Fruit fly (Drosophila melanogaster) whole organism, embryonic: ENCODE data around the gene Cpr11B.
A peak's percentile ranks its signal among the peaks of the same experiment; 100 is the strongest.

Source experiments
- Antp ChIP-seq: fragments of 200-800 bp; sonication (Bioruptor generic); optimal IDR thresholded peaks from 3 replicates; lab custom pipeline; 2016; ENCODE audit warnings: missing biosample characterization, missing genetic modification characterization
- B-H2 ChIP-seq: fragments of 200-800 bp; sonication (Bioruptor generic); optimal IDR thresholded peaks from 2 replicates; lab custom pipeline; 2018; ENCODE audit warnings: missing biosample characterization, mild to moderate bottlenecking, missing genetic modification characterization
- C15 ChIP-seq: fragments of 200-800 bp; sonication (Bioruptor generic); IDR thresholded peaks from 3 replicates; pipeline ENCODE4 v1.3.6; 2022; ENCODE audit warnings: missing biosample characterization, missing genetic modification characterization
- CG1024 ChIP-seq: fragments of 200-800 bp; sonication (Bioruptor generic); IDR thresholded peaks from 2 replicates; pipeline ENCODE4 v1.3.6; 2022; ENCODE audit warnings: missing biosample characterization, missing genetic modification characterization
- CG10267 ChIP-seq: fragments of 200-800 bp; sonication (Bioruptor generic); optimal IDR thresholded peaks from 2 replicates; lab custom pipeline; 2018; ENCODE audit warnings: missing biosample characterization, mild to moderate bottlenecking, missing genetic modification characterization, moderate library complexity
- CG11456 ChIP-seq: fragments of 200-800 bp; sonication (Bioruptor generic); IDR thresholded peaks from 3 replicates; pipeline ENCODE4 v1.3.6; 2022; ENCODE audit warnings: missing biosample characterization, missing genetic modification characterization
- CG12659 ChIP-seq: fragments of 200-800 bp; sonication (Bioruptor generic); optimal IDR thresholded peaks from 3 replicates; lab custom pipeline; 2017; ENCODE audit warnings: mild to moderate bottlenecking, missing biosample characterization, missing genetic modification reagents, missing genetic modification characterization
- CG12942 ChIP-seq: fragments of 200-800 bp; sonication (Bioruptor generic); optimal IDR thresholded peaks from 3 replicates; lab custom pipeline; 2016; ENCODE audit warnings: missing biosample characterization, missing genetic modification characterization
- CG13624 ChIP-seq: fragments of 200-800 bp; sonication (Bioruptor generic); optimal IDR thresholded peaks from 2 replicates; lab custom pipeline; 2016; ENCODE audit warnings: missing biosample characterization, missing genetic modification characterization
- CG14050 ChIP-seq: fragments of 200-800 bp; sonication (Bioruptor generic); IDR thresholded peaks from 3 replicates; pipeline ENCODE4 v1.3.6; 2022; ENCODE audit warnings: missing biosample characterization, missing genetic modification characterization
- CG17361 ChIP-seq: fragments of 200-800 bp; sonication (Bioruptor generic); IDR thresholded peaks from 3 replicates; pipeline ENCODE4 v1.3.6; 2022; ENCODE audit warnings: missing biosample characterization, missing genetic modification characterization
- CG17385 ChIP-seq: fragments of 200-800 bp; sonication (Bioruptor generic); optimal IDR thresholded peaks from 3 replicates; lab custom pipeline; 2018; ENCODE audit warnings: missing biosample characterization, mild to moderate bottlenecking, missing genetic modification characterization
- CG2889 ChIP-seq: fragments of 200-800 bp; sonication (Bioruptor generic); IDR thresholded peaks from 3 replicates; pipeline ENCODE4 v1.3.6; 2022; ENCODE audit warnings: missing biosample characterization, missing genetic modification characterization
- CG3281 ChIP-seq: fragments of 200-800 bp; sonication (Bioruptor generic); optimal IDR thresholded peaks from 3 replicates; lab custom pipeline; 2017; ENCODE audit warnings: missing biosample characterization, mild to moderate bottlenecking, missing genetic modification characterization
- CG3726 ChIP-seq: fragments of 200-800 bp; sonication (Bioruptor generic); IDR thresholded peaks from 3 replicates; pipeline ENCODE4, ENCODE4 v1.3.6; 2022; ENCODE audit warnings: missing biosample characterization, missing genetic modification characterization
- CG3838 ChIP-seq: fragments of 200-800 bp; sonication (Bioruptor generic); optimal IDR thresholded peaks from 3 replicates; lab custom pipeline; 2016; ENCODE audit warnings: missing biosample characterization, missing genetic modification characterization
- CG4820 ChIP-seq: fragments of 200-800 bp; sonication (Bioruptor generic); optimal IDR thresholded peaks from 3 replicates; lab custom pipeline; 2016; ENCODE audit warnings: missing biosample characterization, missing genetic modification characterization
- CG4854 ChIP-seq: fragments of 200-800 bp; sonication (Bioruptor generic); optimal IDR thresholded peaks from 2 replicates; lab custom pipeline; 2016; ENCODE audit warnings: missing biosample characterization, missing genetic modification characterization, inconsistent platforms
- CG6175 ChIP-seq: fragments of 200-800 bp; sonication (Bioruptor generic); IDR thresholded peaks from 3 replicates; pipeline ENCODE4 v1.3.6; 2022; ENCODE audit warnings: missing biosample characterization, missing genetic modification characterization
- CG6654 ChIP-seq: fragments of 200-800 bp; sonication (Bioruptor generic); optimal IDR thresholded peaks from 2 replicates; lab custom pipeline; 2017; ENCODE audit warnings: missing biosample characterization, mild to moderate bottlenecking, missing genetic modification characterization
- CG7357 ChIP-seq: fragments of 200-800 bp; sonication (Bioruptor generic); IDR thresholded peaks from 3 replicates; pipeline ENCODE4 v1.3.6; 2022; ENCODE audit warnings: missing biosample characterization, missing genetic modification characterization
- CG7556 ChIP-seq: fragments of 200-800 bp; sonication (Bioruptor generic); optimal IDR thresholded peaks from 2 replicates; lab custom pipeline; 2017; ENCODE audit warnings: missing biosample characterization, mild to moderate bottlenecking, missing genetic modification characterization
- CG8924 ChIP-seq: fragments of 200-800 bp; optimal IDR thresholded peaks from 3 replicates; lab custom pipeline; 2019; ENCODE audit warnings: missing biosample characterization, mild to moderate bottlenecking, missing genetic modification characterization, moderate library complexity
- CG8944 ChIP-seq: fragments of 200-800 bp; sonication (Bioruptor generic); optimal IDR thresholded peaks from 3 replicates; lab custom pipeline; 2016; ENCODE audit warnings: missing biosample characterization, missing genetic modification characterization
- CG9727 ChIP-seq: fragments of 200-800 bp; sonication (Bioruptor generic); optimal IDR thresholded peaks from 3 replicates; lab custom pipeline; 2017; ENCODE audit warnings: missing biosample characterization, mild to moderate bottlenecking, missing genetic modification characterization
- CHES-1-like ChIP-seq: fragments of 200-800 bp; sonication (Bioruptor generic); optimal IDR thresholded peaks from 2 replicates; lab custom pipeline; 2016; ENCODE audit warnings: missing biosample characterization, missing genetic modification characterization
- CkIIα-i1 ChIP-seq: fragments of 200-800 bp; sonication (Bioruptor generic); IDR thresholded peaks from 2 replicates; pipeline ENCODE4 v1.3.6; 2022; ENCODE audit warnings: missing biosample characterization, missing genetic modification characterization
- Dek ChIP-seq: fragments of 200-800 bp; sonication (Bioruptor generic); optimal IDR thresholded peaks from 3 replicates; lab custom pipeline; 2019; ENCODE audit warnings: missing biosample characterization, mild to moderate bottlenecking, missing genetic modification characterization, moderate library complexity
- Dfd ChIP-seq, 2 experiments: fragments of >200 bp; optimal IDR thresholded peaks; 2 replicates each; lab custom pipeline; 2017; ENCODE audit warnings: missing biosample characterization in 2 of 2, missing genetic modification characterization in 2 of 2
- Gug ChIP-seq: fragments of 200-800 bp; sonication (Bioruptor generic); IDR thresholded peaks from 4 replicates; pipeline ENCODE4 v1.3.6; 2022; ENCODE audit warnings: missing biosample characterization, missing genetic modification characterization
- H15 ChIP-seq: fragments of 200-800 bp; sonication (Bioruptor generic); IDR thresholded peaks from 3 replicates; pipeline ENCODE4 v1.3.6; 2022; ENCODE audit warnings: missing biosample characterization, missing genetic modification characterization
- Jarid2 ChIP-seq: fragments of 200-800 bp; sonication (Bioruptor generic); optimal IDR thresholded peaks from 3 replicates; lab custom pipeline; 2017; ENCODE audit warnings: mild to moderate bottlenecking, missing biosample characterization, missing genetic modification reagents, missing genetic modification characterization
- Med ChIP-seq: fragments of 200-800 bp; sonication (Bioruptor generic); peaks from one replicate; lab custom pipeline; 2016; ENCODE audit warnings: missing biosample characterization, missing genetic modification characterization, mild to moderate bottlenecking, inconsistent platforms, moderate library complexity
- NC2α ChIP-seq: fragments of 200-800 bp; sonication (Bioruptor generic); optimal IDR thresholded peaks from 2 replicates; lab custom pipeline; 2016; ENCODE audit warnings: missing biosample characterization, missing genetic modification characterization
- NFAT ChIP-seq: fragments of 200-800 bp; sonication (Bioruptor generic); IDR thresholded peaks from 2 replicates; pipeline ENCODE4 v1.3.6; 2022; ENCODE audit warnings: missing biosample characterization, missing genetic modification characterization
- Stat92E ChIP-seq, 3 experiments: fragments of >200 bp in 2 of 3; fragments of 200-800 bp in 1 of 3; sonication (Bioruptor generic) in 1 of 3; optimal IDR thresholded peaks; 2 replicates each; lab custom pipeline; 2017 to 2019; ENCODE audit warnings: missing biosample characterization in 3 of 3, missing genetic modification characterization in 3 of 3, mild to moderate bottlenecking in 1 of 3, moderate library complexity in 1 of 3
- Taf1 ChIP-seq: fragments of 200-800 bp; sonication (Bioruptor generic); IDR thresholded peaks from 2 replicates; pipeline ENCODE4 v1.3.6; 2022; ENCODE audit warnings: missing biosample characterization, missing genetic modification characterization
- Xbp1 ChIP-seq: fragments of 200-800 bp; sonication (Bioruptor generic); optimal IDR thresholded peaks from 3 replicates; lab custom pipeline; 2016; ENCODE audit warnings: missing biosample characterization, mild to moderate bottlenecking, missing genetic modification characterization
- YL-1 ChIP-seq: fragments of 200-800 bp; sonication (Bioruptor generic); optimal IDR thresholded peaks from 3 replicates; lab custom pipeline; 2017; ENCODE audit warnings: missing biosample characterization, mild to moderate bottlenecking, missing genetic modification characterization
- ab ChIP-seq: fragments of 200-800 bp; sonication (Bioruptor generic); optimal IDR thresholded peaks from 2 replicates; lab custom pipeline; 2016; ENCODE audit warnings: missing biosample characterization, missing genetic modification characterization
- cg ChIP-seq: fragments of 200-800 bp; sonication (Bioruptor generic); optimal IDR thresholded peaks from 3 replicates; lab custom pipeline; 2019; ENCODE audit warnings: missing biosample characterization, mild to moderate bottlenecking, missing genetic modification characterization, moderate library complexity
- crc ChIP-seq: fragments of 200-800 bp; sonication (Bioruptor generic); optimal IDR thresholded peaks from 2 replicates; lab custom pipeline; 2016; ENCODE audit warnings: missing biosample characterization, missing genetic modification characterization
- dmrt11E ChIP-seq: fragments of 200-800 bp; sonication (Bioruptor generic); optimal IDR thresholded peaks from 3 replicates; lab custom pipeline; 2018; ENCODE audit warnings: missing biosample characterization, mild to moderate bottlenecking, missing genetic modification characterization, moderate library complexity
- ewg ChIP-seq: fragments of 200-800 bp; sonication (Bioruptor generic); optimal IDR thresholded peaks from 3 replicates; lab custom pipeline; 2017; ENCODE audit warnings: mild to moderate bottlenecking, missing biosample characterization, missing genetic modification reagents, missing genetic modification characterization
- mirr ChIP-seq: fragments of 200-800 bp; sonication (Bioruptor generic); optimal IDR thresholded peaks from 3 replicates; lab custom pipeline; 2018; ENCODE audit warnings: missing biosample characterization, mild to moderate bottlenecking, missing genetic modification characterization
- nau ChIP-seq: fragments of 200-800 bp; sonication (Bioruptor generic); optimal IDR thresholded peaks from 3 replicates; lab custom pipeline; 2017; ENCODE audit warnings: missing biosample characterization, mild to moderate bottlenecking, missing genetic modification characterization, missing genetic modification reagents
- odd ChIP-seq: fragments of 200-800 bp; sonication (Bioruptor generic); optimal IDR thresholded peaks from 2 replicates; lab custom pipeline; 2017; ENCODE audit warnings: missing biosample characterization, mild to moderate bottlenecking, missing genetic modification characterization
- pfk ChIP-seq: fragments of 200-800 bp; sonication (Bioruptor generic); optimal IDR thresholded peaks from 2 replicates; lab custom pipeline; 2018; ENCODE audit warnings: missing biosample characterization, mild to moderate bottlenecking, missing genetic modification characterization, moderate library complexity
- pros ChIP-seq: fragments of 200-800 bp; sonication (Bioruptor generic); optimal IDR thresholded peaks from 3 replicates; lab custom pipeline; 2019; ENCODE audit warnings: missing biosample characterization, mild to moderate bottlenecking, missing genetic modification characterization, moderate library complexity
- ro ChIP-seq: fragments of 200-800 bp; sonication (Bioruptor generic); IDR thresholded peaks from 2 replicates; pipeline ENCODE4 v1.3.6; 2022; ENCODE audit warnings: missing biosample characterization, missing genetic modification characterization
- unpg ChIP-seq: fragments of 200-800 bp; sonication (Bioruptor generic); optimal IDR thresholded peaks from 3 replicates; lab custom pipeline; 2018; ENCODE audit warnings: missing biosample characterization, mild to moderate bottlenecking, missing genetic modification characterization, moderate library complexity
- zfh1 ChIP-seq: fragments of 200-800 bp; sonication (Bioruptor generic); IDR thresholded peaks from 3 replicates; pipeline ENCODE4 v1.3.6; 2022; ENCODE audit warnings: missing biosample characterization, missing genetic modification characterization

Cpr11B gene

dm6 chrX:12539215-12539614 lies 13.7 kb upstream of the Cpr11B start (continued):
- TF ChIP-seq cg (GFP tag; lab: Kevin White, UChicago): no peak
- 0 out of 3 replicates have a peak, but pooled peaks have one; percentile 47 for TF ChIP-seq zfh1 (GFP tag; lab: Robert Waterston, UW)
- TF ChIP-seq CG17385 (GFP tag; lab: Kevin White, UChicago): no peak
- TF ChIP-seq mirr (GFP tag; lab: Kevin White, UChicago): no peak
- no peak for TF ChIP-seq Taf1
- no peak for TF ChIP-seq CG14050
- no peak for TF ChIP-seq Jarid2 (GFP tag; lab: Kevin White, UChicago)
- TF ChIP-seq CG6654: no peak
- TF ChIP-seq unpg (GFP tag; lab: Kevin White, UChicago): peak; percentile 20
- TF ChIP-seq crc: no peak
- TF ChIP-seq nau: no peak
- TF ChIP-seq Antp (GFP tag; lab: Kevin White, UChicago): no peak
- TF ChIP-seq YL-1 (GFP tag; lab: Kevin White, UChicago): no peak
- no peak for TF ChIP-seq Stat92E (GFP tag; optimal IDR thresholded peaks at IDR 0.05; lab: Kevin White, UChicago)
- peak; percentile 44 for TF ChIP-seq Xbp1
- TF ChIP-seq Dfd (GFP tag; optimal IDR thresholded peaks at IDR 0.05; lab: Kevin White, UChicago): no peak
- TF ChIP-seq H15: no peak
- peak; percentile 20 for TF ChIP-seq CG8924 (tag; lab: Kevin White, UChicago)
- no peak for TF ChIP-seq pfk (GFP tag; lab: Kevin White, UChicago)
- no peak for TF ChIP-seq ab (GFP tag; lab: Kevin White, UChicago)
- no peak for TF ChIP-seq CG11456 (GFP tag; lab: Robert Waterston, UW)
- TF ChIP-seq C15 (GFP tag; lab: Robert Waterston, UW): no peak
- TF ChIP-seq CG8944 (GFP tag; lab: Kevin White, UChicago): no peak
- TF ChIP-seq CG3838: no peak
- no peak for TF ChIP-seq odd (GFP tag; lab: Kevin White, UChicago)
- no peak for TF ChIP-seq dmrt11E (tag; lab: Kevin White, UChicago)
- TF ChIP-seq B-H2 (GFP tag; lab: Kevin White, UChicago): no peak
- no peak for TF ChIP-seq NFAT (GFP tag; lab: Robert Waterston, UW)
- TF ChIP-seq CG13624 (GFP tag; lab: Kevin White, UChicago): no peak
- TF ChIP-seq CG10267 (tag; lab: Kevin White, UChicago): peak; percentile 11
- no peak for TF ChIP-seq pros
- peak; percentile 60 for TF ChIP-seq Med (GFP tag; lab: Kevin White, UChicago)
- no peak for TF ChIP-seq CG6175 (GFP tag; lab: Robert Waterston, UW)
- TF ChIP-seq CkIIα-i1: no peak
- no peak for TF ChIP-seq CG2889 (GFP tag; lab: Robert Waterston, UW)
- no peak for TF ChIP-seq CG4854 (GFP tag; lab: Kevin White, UChicago)
- TF ChIP-seq Gug (GFP tag; lab: Robert Waterston, UW): no peak; the same call in 3 of the 4 replicates
- TF ChIP-seq CG12659 (GFP tag; lab: Kevin White, UChicago): peak; percentile 2
- no peak for TF ChIP-seq ewg
- no peak for TF ChIP-seq CG3726 (GFP tag; lab: Robert Waterston, UW)
- no peak for TF ChIP-seq CG7357 (GFP tag; lab: Robert Waterston, UW)
- peak; percentile 8; the same call in 1 of the 2 replicates for TF ChIP-seq CG1024 (GFP tag; lab: Robert Waterston, UW)
- TF ChIP-seq CG17361: 0 out of 3 replicates have a peak, but pooled peaks have one; percentile 24
- TF ChIP-seq CG3281 (GFP tag; lab: Kevin White, UChicago): peak; percentile 8
- no peak for TF ChIP-seq CHES-1-like (GFP tag; lab: Kevin White, UChicago)
- TF ChIP-seq ro (GFP tag; lab: Robert Waterston, UW): no peak
- TF ChIP-seq NC2α: no peak
- TF ChIP-seq CG4820 (GFP tag; lab: Kevin White, UChicago): peak; percentile 8
- no peak for TF ChIP-seq Dek (tag; lab: Kevin White, UChicago)
- peak; percentile 16 for TF ChIP-seq CG9727 (GFP tag; lab: Kevin White, UChicago)
- no peak for TF ChIP-seq CG12942 (GFP tag; lab: Kevin White, UChicago)
- TF ChIP-seq CG7556 (GFP tag; lab: Kevin White, UChicago): peak; percentile 17
